Worm (Caenorhabditis elegans) whole organism, young adult: ENCODE results near the gene srg-50.

Experiments
- C17E4.6 ChIP-seq: fragments of 200-800 bp; sonication (Bioruptor generic); IDR thresholded peaks from 2 replicates; pipeline ENCODE4 v1.3.6; 2022; ENCODE audit warnings: missing genetic modification reagents, missing genetic modification characterization, missing compliant biosample characterization
- F22D6.2 ChIP-seq: sonication (generic microtip); optimal IDR thresholded peaks from 2 replicates; lab custom pipeline; 2016; ENCODE audit warnings: mild to moderate bottlenecking, missing genetic modification characterization, missing compliant biosample characterization
- F33H1.4 ChIP-seq: fragments of 200-800 bp; sonication (Bioruptor generic); IDR thresholded peaks from 2 replicates; pipeline ENCODE4 v1.3.6; 2022; ENCODE audit warnings: missing genetic modification reagents, missing genetic modification characterization, missing compliant biosample characterization
- F49E8.2 ChIP-seq: sonication (generic microtip); optimal IDR thresholded peaks from 3 replicates; lab custom pipeline; 2017; ENCODE audit warnings: missing genetic modification characterization, mild to moderate bottlenecking, missing compliant biosample characterization, antibody characterized with exemption, moderate library complexity; ENCODE audit not compliant: insufficient read depth
- F57A8.1 ChIP-seq: fragments of 200-800 bp; sonication (Bioruptor generic); optimal IDR thresholded peaks from 2 replicates; lab custom pipeline; 2018; ENCODE audit warnings: mild to moderate bottlenecking, missing genetic modification characterization, moderate library complexity, missing compliant biosample characterization
- K12H6.12 ChIP-seq: fragments of 200-800 bp; sonication (Bioruptor generic); optimal IDR thresholded peaks from 2 replicates; lab custom pipeline; 2018; ENCODE audit warnings: mild to moderate bottlenecking, missing genetic modification characterization, missing compliant biosample characterization
- T07F8.4 ChIP-seq: sonication (generic microtip); optimal IDR thresholded peaks from 2 replicates; lab custom pipeline; 2016; ENCODE audit warnings: mild to moderate bottlenecking, missing genetic modification characterization, moderate library complexity, missing compliant biosample characterization
- Y95B8A.8 ChIP-seq: fragments of 200-800 bp; sonication (Bioruptor generic); IDR thresholded peaks from 2 replicates; pipeline ENCODE4 v1.3.6; 2022; ENCODE audit warnings: missing genetic modification reagents, missing genetic modification characterization, missing compliant biosample characterization
- ZK185.1 ChIP-seq: sonication (generic microtip); optimal IDR thresholded peaks from 2 replicates; lab custom pipeline; 2016; ENCODE audit warnings: mild to moderate bottlenecking, missing genetic modification characterization, missing compliant biosample characterization; ENCODE audit not compliant: poor library complexity, severe bottlenecking
- ama-1 ChIP-seq, 3 experiments: fragments of 150-350 bp in 1 of 3; sonication (generic microtip) in 2 of 3; optimal IDR thresholded peaks; 2 replicates each; lab custom pipeline; 2014 to 2018; ENCODE audit warnings: missing biosample characterization in 2 of 3, missing genetic modification characterization in 2 of 3, missing genetic modification reagents in 2 of 3
- bed-1 ChIP-seq: fragments of 200-800 bp; sonication (Bioruptor generic); IDR thresholded peaks from 2 replicates; pipeline ENCODE4 v1.3.6; 2022; ENCODE audit warnings: missing genetic modification reagents, missing genetic modification characterization, missing compliant biosample characterization
- ccch-3 ChIP-seq: fragments of 200-800 bp; sonication (Bioruptor generic); optimal IDR thresholded peaks from 2 replicates; lab custom pipeline; 2018; ENCODE audit warnings: mild to moderate bottlenecking, missing genetic modification characterization, missing compliant biosample characterization
- ceh-27 ChIP-seq: fragments of 200-800 bp; sonication (Bioruptor generic); optimal IDR thresholded peaks from 2 replicates; lab custom pipeline; 2018; ENCODE audit warnings: mild to moderate bottlenecking, missing genetic modification characterization, moderate library complexity, missing compliant biosample characterization
- ceh-40 ChIP-seq: fragments of 200-800 bp; sonication (Bioruptor generic); IDR thresholded peaks from 2 replicates; pipeline ENCODE4 v1.3.6; 2022; ENCODE audit warnings: missing genetic modification characterization, missing compliant biosample characterization
- ceh-79 ChIP-seq: sonication (generic microtip); optimal IDR thresholded peaks from 2 replicates; lab custom pipeline; 2017; ENCODE audit warnings: mild to moderate bottlenecking, missing genetic modification characterization, missing compliant biosample characterization
- ceh-91 ChIP-seq: fragments of 200-800 bp; sonication (Bioruptor generic); IDR thresholded peaks from 2 replicates; pipeline ENCODE4 v1.3.6; 2022; ENCODE audit warnings: missing genetic modification reagents, missing genetic modification characterization, missing compliant biosample characterization
- chd-7 ChIP-seq: sonication (generic microtip); optimal IDR thresholded peaks from 2 replicates; lab custom pipeline; 2016; ENCODE audit warnings: mild to moderate bottlenecking, missing genetic modification characterization, moderate library complexity, missing compliant biosample characterization
- dox-1 ChIP-seq: fragments of 200-800 bp; sonication (Bioruptor generic); IDR thresholded peaks from 2 replicates; pipeline ENCODE4 v1.3.6; 2022; ENCODE audit warnings: missing genetic modification reagents, missing genetic modification characterization, missing compliant biosample characterization
- efl-1 ChIP-seq: fragments of 150-350 bp; optimal IDR thresholded peaks from 2 replicates; lab custom pipeline; 2014; ENCODE audit warnings: missing biosample characterization, missing genetic modification reagents, missing genetic modification characterization
- ets-4 ChIP-seq: fragments of 200-800 bp; sonication (Bioruptor generic); optimal IDR thresholded peaks from 2 replicates; lab custom pipeline; 2018; ENCODE audit warnings: mild to moderate bottlenecking, missing genetic modification characterization, missing compliant biosample characterization
- gei-17 ChIP-seq: fragments of 200-800 bp; sonication (Bioruptor generic); optimal IDR thresholded peaks from 2 replicates; lab custom pipeline; 2018; ENCODE audit warnings: mild to moderate bottlenecking, missing genetic modification characterization, missing compliant biosample characterization
- him-1 ChIP-seq: sonication (generic microtip); optimal IDR thresholded peaks from 2 replicates; lab custom pipeline; 2016; ENCODE audit warnings: missing genotype, missing genetic modification reagents, missing genetic modification characterization, missing compliant biosample characterization
- let-607 ChIP-seq, 2 experiments: fragments of 200-800 bp in 1 of 2; sonication (Bioruptor generic) in 1 of 2; sonication (generic microtip) in 1 of 2; optimal IDR thresholded peaks; 2 replicates each; lab custom pipeline; 2016 to 2018; ENCODE audit warnings: mild to moderate bottlenecking in 2 of 2, missing compliant biosample characterization in 2 of 2, missing genetic modification characterization in 2 of 2, moderate library complexity in 2 of 2, missing genotype in 1 of 2
- lin-35 ChIP-seq, 3 experiments: fragments of 150-350 bp in 2 of 3; sonication (generic microtip) in 1 of 3; optimal IDR thresholded peaks; 2 replicates each; lab custom pipeline; 2014 to 2018; ENCODE audit warnings: missing biosample characterization in 3 of 3, missing genetic modification characterization in 3 of 3, missing genetic modification reagents in 3 of 3
- lin-54 ChIP-seq: fragments of 200-800 bp; sonication (Bioruptor generic); optimal IDR thresholded peaks from 2 replicates; lab custom pipeline; 2018; ENCODE audit warnings: mild to moderate bottlenecking, missing genetic modification characterization, missing compliant biosample characterization
- lsl-1 ChIP-seq: fragments of 200-800 bp; sonication (Bioruptor generic); optimal IDR thresholded peaks from 2 replicates; lab custom pipeline; 2018; ENCODE audit warnings: mild to moderate bottlenecking, missing genetic modification characterization, moderate library complexity, missing compliant biosample characterization
- madf-3 ChIP-seq: fragments of 200-800 bp; sonication (Bioruptor generic); IDR thresholded peaks from 2 replicates; pipeline ENCODE4 v1.3.6; 2022; ENCODE audit warnings: missing genetic modification reagents, missing genetic modification characterization, missing compliant biosample characterization
- madf-6 ChIP-seq: fragments of 200-800 bp; sonication (Bioruptor generic); IDR thresholded peaks from 2 replicates; pipeline ENCODE4 v1.3.6; 2022; ENCODE audit warnings: missing genetic modification reagents, missing genetic modification characterization, missing compliant biosample characterization
- mcd-1 ChIP-seq: fragments of 200-800 bp; sonication (Bioruptor generic); IDR thresholded peaks from 2 replicates; pipeline ENCODE4 v1.3.6; 2022; ENCODE audit warnings: missing genetic modification reagents, missing genetic modification characterization, missing compliant biosample characterization
- nfya-1 ChIP-seq: sonication (generic microtip); optimal IDR thresholded peaks from 2 replicates; lab custom pipeline; 2017; ENCODE audit warnings: antibody characterized with exemption, missing compliant biosample characterization, missing genetic modification characterization, borderline replicate concordance; ENCODE audit not compliant: insufficient read depth
- nfya-2 ChIP-seq: fragments of 200-800 bp; sonication (Bioruptor generic); IDR thresholded peaks from 2 replicates; pipeline ENCODE4 v1.3.6; 2022; ENCODE audit warnings: missing genetic modification reagents, missing genetic modification characterization, missing compliant biosample characterization
- nfyb-1 ChIP-seq: fragments of 200-800 bp; sonication (Bioruptor generic); IDR thresholded peaks from 2 replicates; pipeline ENCODE4 v1.3.6; 2022; ENCODE audit warnings: missing genetic modification reagents, missing genetic modification characterization, missing compliant biosample characterization
- nhr-179 ChIP-seq: sonication (generic microtip); optimal IDR thresholded peaks from 2 replicates; lab custom pipeline; 2016; ENCODE audit warnings: mild to moderate bottlenecking, missing genetic modification characterization, missing compliant biosample characterization
- nhr-80 ChIP-seq: sonication (generic microtip); optimal IDR thresholded peaks from 2 replicates; lab custom pipeline; 2016; ENCODE audit warnings: missing genetic modification characterization, missing compliant biosample characterization
- nhr-90 ChIP-seq: sonication (generic microtip); optimal IDR thresholded peaks from 2 replicates; lab custom pipeline; 2016; ENCODE audit warnings: missing genotype, mild to moderate bottlenecking, missing genetic modification characterization, missing compliant biosample characterization
- pha-4 ChIP-seq: fragments of 150-350 bp; sonication (generic microtip); optimal IDR thresholded peaks from 2 replicates; lab custom pipeline; 2014; ENCODE audit warnings: missing biosample characterization, missing genetic modification reagents, missing genetic modification characterization
- rcor-1 ChIP-seq: fragments of 200-800 bp; sonication (Bioruptor generic); IDR thresholded peaks from 2 replicates; pipeline ENCODE4 v1.3.6; 2022; ENCODE audit warnings: missing genetic modification reagents, missing genetic modification characterization, missing compliant biosample characterization
- rec-8 ChIP-seq, 2 experiments: sonication (generic microtip); optimal IDR thresholded peaks; 2 replicates each; lab custom pipeline; 2016; ENCODE audit warnings: mild to moderate bottlenecking in 2 of 2, missing genetic modification characterization in 2 of 2, missing genetic modification reagents in 2 of 2, missing genotype in 2 of 2, missing biosample characterization in 1 of 2, missing compliant biosample characterization in 1 of 2, moderate library complexity in 1 of 2
- sdz-38 ChIP-seq: sonication (generic microtip); optimal IDR thresholded peaks from 2 replicates; lab custom pipeline; 2016; ENCODE audit warnings: missing genotype, missing genetic modification characterization, missing compliant biosample characterization
- sea-2 ChIP-seq: fragments of 200-800 bp; sonication (Bioruptor generic); IDR thresholded peaks from 2 replicates; pipeline ENCODE4 v1.3.6; 2022; ENCODE audit warnings: missing genetic modification characterization, missing compliant biosample characterization
- snpc-4 ChIP-seq, 5 experiments: fragments of 150-350 bp in 1 of 5; sonication (generic microtip) in 4 of 5; optimal IDR thresholded peaks; 2 replicates each; lab custom pipeline; 2014 to 2018; ENCODE audit warnings: missing genetic modification characterization in 5 of 5, missing biosample characterization in 3 of 5, antibody characterized with exemption in 2 of 5, mild to moderate bottlenecking in 2 of 5, missing compliant biosample characterization in 2 of 5, missing genotype in 2 of 5, moderate library complexity in 2 of 5, missing genetic modification reagents in 1 of 5
- tbx-9 ChIP-seq: sonication (generic microtip); optimal IDR thresholded peaks from 2 replicates; lab custom pipeline; 2016; ENCODE audit warnings: borderline replicate concordance, missing genetic modification characterization, inconsistent platforms, missing compliant biosample characterization
- tlf-1 ChIP-seq: fragments of 200-800 bp; sonication (Bioruptor generic); optimal IDR thresholded peaks from 2 replicates; lab custom pipeline; 2018; ENCODE audit warnings: mild to moderate bottlenecking, missing genetic modification characterization, missing compliant biosample characterization
- unc-130 ChIP-seq: sonication (generic microtip); optimal IDR thresholded peaks from 2 replicates; lab custom pipeline; 2016; ENCODE audit warnings: missing genetic modification reagents, missing genetic modification characterization, missing compliant biosample characterization
- ztf-26 ChIP-seq: sonication (generic microtip); optimal IDR thresholded peaks from 2 replicates; lab custom pipeline; 2017; ENCODE audit warnings: missing genetic modification characterization, missing compliant biosample characterization
- ztf-6 ChIP-seq: fragments of 200-800 bp; sonication (Bioruptor generic); IDR thresholded peaks from 2 replicates; pipeline ENCODE4 v1.3.6; 2022; ENCODE audit warnings: missing genetic modification reagents, missing genetic modification characterization, missing compliant biosample characterization

The srg-50 gene

DNA sequence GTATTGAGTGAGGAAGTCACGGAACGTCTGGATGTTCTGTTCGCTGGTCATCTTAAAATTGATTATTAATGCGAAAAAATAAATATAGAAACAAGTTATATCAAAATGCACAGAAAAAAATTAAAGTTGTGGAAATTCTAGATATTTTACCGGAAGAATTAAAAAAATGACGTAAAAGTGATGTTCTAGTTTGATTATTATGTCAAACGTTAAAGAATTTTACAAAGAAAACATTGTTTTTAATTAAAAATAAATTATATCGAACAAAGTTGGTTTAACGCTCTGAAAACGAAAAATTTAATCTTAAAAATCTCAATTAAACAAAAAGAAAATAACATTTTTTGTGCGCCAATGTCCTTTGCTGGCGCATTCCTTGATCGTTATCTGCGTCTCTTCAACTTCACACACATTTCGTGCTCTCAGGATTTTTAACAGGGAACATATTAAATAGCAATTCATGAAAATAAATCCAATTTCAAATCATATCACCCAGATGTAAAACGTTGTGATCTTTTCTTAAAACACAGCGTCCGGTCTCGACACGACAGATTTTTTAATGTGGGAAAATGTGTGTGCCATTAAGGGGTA, 30.3 kb downstream of the srg-50 start, which contains the start of gene tin-9.1:
TSS of gene tin-9.1 (minus strand) at position 51 of the 588 bp plus-strand sequence.
- TF ChIP-seq madf-6 (GFP tag; lab: Robert Waterston, UW) (peak; percentile 73), bed-1 (no peak), lsl-1 (GFP tag; lab: Kevin White, UChicago) (peak; percentile 57), pha-4 (tag; lab: Kevin White, UChicago) (no peak), ceh-79 (tag; lab: Kevin White, UChicago) (no peak), him-1 (tag; lab: Kevin White, UChicago) (peak; percentile 63), ceh-27 (GFP tag; lab: Kevin White, UChicago) (no peak), F33H1.4 (peak; percentile 50), ztf-26 (no peak), rcor-1 (0 out of 2 replicates have a peak, but pooled peaks have one; percentile 9), efl-1 (GFP tag; lab: Kevin White, UChicago) (peak; percentile 36), rec-8 (tag; optimal IDR thresholded peaks at IDR 0.05; lab: Kevin White, UChicago) (no peak), lin-35 (GFP tag; optimal IDR thresholded peaks at IDR 0.05; lab: Kevin White, UChicago) (peak in 1 of 3 experiments; percentile 67), ets-4 (GFP tag; lab: Kevin White, UChicago) (no peak), nhr-90 (tag; lab: Kevin White, UChicago) (no peak), K12H6.12 (tag; lab: Kevin White, UChicago) (no peak), ceh-91 (GFP tag; lab: Robert Waterston, UW) (0 out of 2 replicates have a peak, but pooled peaks have one; percentile 24), mcd-1 (GFP tag; lab: Robert Waterston, UW) (peak; percentile 68), chd-7 (tag; lab: Kevin White, UChicago) (no peak), T07F8.4 (tag; lab: Kevin White, UChicago) (no peak), let-607 (tag; optimal IDR thresholded peaks at IDR 0.05; lab: Kevin White, UChicago) (peak in 1 of 2 experiments; percentile 1), ceh-40 (GFP tag; lab: Robert Waterston, UW) (no peak), gei-17 (no peak), F22D6.2 (tag; lab: Kevin White, UChicago) (no peak), madf-3 (GFP tag; lab: Robert Waterston, UW) (no peak), ccch-3 (no peak), F49E8.2 (tag; lab: Kevin White, UChicago) (peak; percentile 29), nfyb-1 (GFP tag; lab: Robert Waterston, UW) (0 out of 2 replicates have a peak, but pooled peaks have one; percentile 50), F57A8.1 (GFP tag; lab: Kevin White, UChicago) (no peak), ZK185.1 (tag; lab: Kevin White, UChicago) (peak; percentile 13), nhr-179 (tag; lab: Kevin White, UChicago) (no peak), unc-130 (GFP tag; lab: Kevin White, UChicago) (no peak), snpc-4 (GFP tag; optimal IDR thresholded peaks at IDR 0.05; lab: Kevin White, UChicago) (peak; percentile 17), snpc-4 (tag; optimal IDR thresholded peaks at IDR 0.05; lab: Kevin White, UChicago) (peak in 3 of 4 experiments; percentile 29 to 68 (median 49)), sea-2 (no peak), lin-54 (GFP tag; lab: Kevin White, UChicago) (peak; percentile 61), tbx-9 (no peak), ztf-6 (no peak), nhr-80 (peak; percentile 30), sdz-38 (tag; lab: Kevin White, UChicago) (no peak), dox-1 (GFP tag; lab: Robert Waterston, UW) (peak; percentile 44; the same call in 1 of the 2 replicates), C17E4.6 (no peak), nfya-1 (tag; lab: Kevin White, UChicago) (no peak), Y95B8A.8 (GFP tag; lab: Robert Waterston, UW) (no peak), nfya-2 (no peak), tlf-1 (no peak), ama-1 (optimal IDR thresholded peaks at IDR 0.05; lab: Kevin White, UChicago) (no peak), ama-1 (GFP tag; optimal IDR thresholded peaks at IDR 0.05; lab: Kevin White, UChicago) (no peak)
